Worm (Caenorhabditis elegans) whole organism, L4 larva: Measurements from ENCODE around the gene fubl-1.

ENCODE experiments used
- D1046.2 ChIP-seq: fragments of 200-800 bp; sonication (Bioruptor generic); IDR thresholded peaks from 2 replicates; pipeline ENCODE4 v1.3.6; 2022; ENCODE audit warnings: missing genetic modification characterization, missing compliant biosample characterization
- F10B5.3 ChIP-seq: sonication (generic microtip); optimal IDR thresholded peaks from 2 replicates; lab custom pipeline; 2016; ENCODE audit warnings: mild to moderate bottlenecking, missing genetic modification characterization, missing compliant biosample characterization
- F37D6.2 ChIP-seq: sonication (generic microtip); optimal IDR thresholded peaks from 2 replicates; lab custom pipeline; 2016; ENCODE audit warnings: mild to moderate bottlenecking, missing genetic modification characterization, missing compliant biosample characterization
- F49E8.2 ChIP-seq: sonication (generic microtip); optimal IDR thresholded peaks from 2 replicates; lab custom pipeline; 2016; ENCODE audit warnings: missing compliant biosample characterization, mild to moderate bottlenecking, missing genetic modification characterization, borderline replicate concordance
- Y105C5A.15 ChIP-seq: fragments of 200-800 bp; sonication (Bioruptor generic); IDR thresholded peaks from 2 replicates; pipeline ENCODE4 v1.3.6; 2022; ENCODE audit warnings: missing genetic modification characterization, missing compliant biosample characterization
- ZK337.2 ChIP-seq: fragments of 200-800 bp; sonication (Bioruptor generic); IDR thresholded peaks from 2 replicates; pipeline ENCODE4 v1.3.6; 2022; ENCODE audit warnings: missing genetic modification reagents, missing genetic modification characterization, missing compliant biosample characterization
- aha-1 ChIP-seq: fragments of 150-350 bp; peaks from one replicate; lab custom pipeline; 2014; ENCODE audit warnings: missing biosample characterization, missing genetic modification characterization
- aly-2 ChIP-seq: sonication (generic microtip); optimal IDR thresholded peaks from 2 replicates; lab custom pipeline; 2018; ENCODE audit warnings: missing biosample characterization, missing genetic modification characterization
- ama-1 ChIP-seq: fragments of 150-350 bp; optimal IDR thresholded peaks from 2 replicates; lab custom pipeline; 2014; ENCODE audit warnings: inconsistent platforms, mixed read lengths
- attf-4 ChIP-seq: sonication (generic microtip); optimal IDR thresholded peaks from 3 replicates; lab custom pipeline; 2017; ENCODE audit warnings: missing biosample characterization, missing genetic modification characterization
- ceh-32 ChIP-seq: sonication (generic microtip); optimal IDR thresholded peaks from 2 replicates; lab custom pipeline; 2016; ENCODE audit warnings: mild to moderate bottlenecking, missing genetic modification characterization, missing compliant biosample characterization; ENCODE audit not compliant: poor library complexity
- ctbp-1 ChIP-seq: fragments of 200-800 bp; sonication (Bioruptor generic); IDR thresholded peaks from 2 replicates; pipeline ENCODE4 v1.3.6; 2022; ENCODE audit warnings: missing genetic modification reagents, missing genetic modification characterization, missing compliant biosample characterization
- daf-16 ChIP-seq, 3 experiments: sonication (generic microtip); optimal IDR thresholded peaks; 2 replicates each; lab custom pipeline; 2016 to 2017; ENCODE audit warnings: missing genetic modification characterization in 3 of 3, missing genetic modification reagents in 3 of 3, mild to moderate bottlenecking in 2 of 3, missing compliant biosample characterization in 2 of 3, missing biosample characterization in 1 of 3, moderate library complexity in 1 of 3
- dmd-6 ChIP-seq: fragments of 200-800 bp; sonication (Bioruptor generic); IDR thresholded peaks from 2 replicates; pipeline ENCODE4 v1.3.6; 2022; ENCODE audit warnings: missing genetic modification reagents, missing genetic modification characterization, missing compliant biosample characterization
- dmd-8 ChIP-seq: fragments of 200-800 bp; sonication (Bioruptor generic); IDR thresholded peaks from 2 replicates; pipeline ENCODE4 v1.3.6; 2022; ENCODE audit warnings: missing genetic modification characterization, missing compliant biosample characterization
- dmd-9 ChIP-seq: fragments of 200-800 bp; sonication (Bioruptor generic); IDR thresholded peaks from 2 replicates; pipeline ENCODE4 v1.3.6; 2022; ENCODE audit warnings: missing genetic modification reagents, missing genetic modification characterization, missing compliant biosample characterization
- dve-1 ChIP-seq: sonication (generic microtip); optimal IDR thresholded peaks from 2 replicates; lab custom pipeline; 2017; ENCODE audit warnings: antibody characterized with exemption, mild to moderate bottlenecking, missing genetic modification characterization, missing compliant biosample characterization; ENCODE audit not compliant: insufficient read depth
- egl-27 ChIP-seq: sonication (generic microtip); optimal IDR thresholded peaks from 3 replicates; lab custom pipeline; 2017; ENCODE audit warnings: missing biosample characterization, missing genetic modification reagents, missing genetic modification characterization
- egl-43 ChIP-seq: fragments of 200-800 bp; sonication (Bioruptor generic); IDR thresholded peaks from 2 replicates; pipeline ENCODE4 v1.3.6; 2022; ENCODE audit warnings: missing genetic modification reagents, missing genetic modification characterization, missing compliant biosample characterization
- hmg-1.1 ChIP-seq: fragments of 200-800 bp; sonication (Bioruptor generic); IDR thresholded peaks from 2 replicates; pipeline ENCODE4 v1.3.6; 2022; ENCODE audit warnings: missing genetic modification reagents, missing genetic modification characterization, missing compliant biosample characterization
- jun-1 ChIP-seq: fragments of 150-350 bp; optimal IDR thresholded peaks from 2 replicates; lab custom pipeline; 2014; ENCODE audit warnings: missing biosample characterization, missing genetic modification reagents, missing genetic modification characterization
- lin-38 ChIP-seq: fragments of 200-800 bp; sonication (Bioruptor generic); IDR thresholded peaks from 2 replicates; pipeline ENCODE4 v1.3.6; 2022; ENCODE audit warnings: missing genetic modification reagents, missing genetic modification characterization, missing compliant biosample characterization
- lin-39 ChIP-seq: fragments of 150-350 bp; optimal IDR thresholded peaks from 2 replicates; lab custom pipeline; 2014; ENCODE audit warnings: missing biosample characterization, missing genetic modification reagents, missing genetic modification characterization
- lsy-2 ChIP-seq, 2 experiments: fragments of 150-350 bp in 1 of 2; sonication (generic microtip) in 1 of 2; optimal IDR thresholded peaks; 2 replicates each; lab custom pipeline; 2014 to 2017; ENCODE audit warnings: missing biosample characterization in 2 of 2, missing genetic modification characterization in 2 of 2
- mdl-1 ChIP-seq, 2 experiments: fragments of 150-350 bp in 1 of 2; sonication (generic microtip) in 1 of 2; optimal IDR thresholded peaks; 2 replicates each; lab custom pipeline; 2014 to 2017; ENCODE audit warnings: missing biosample characterization in 2 of 2, missing genetic modification characterization in 2 of 2
- mep-1 ChIP-seq: fragments of 150-350 bp; sonication (generic microtip); optimal IDR thresholded peaks from 3 replicates; lab custom pipeline; 2014; ENCODE audit warnings: missing biosample characterization, missing genetic modification characterization
- mxl-3 ChIP-seq: fragments of 200-800 bp; sonication (Bioruptor generic); optimal IDR thresholded peaks from 2 replicates; lab custom pipeline; 2018; ENCODE audit warnings: mild to moderate bottlenecking, missing genetic modification characterization, missing compliant biosample characterization
- nhr-10 ChIP-seq: fragments of 150-350 bp; optimal IDR thresholded peaks from 2 replicates; lab custom pipeline; 2014; ENCODE audit warnings: missing biosample characterization, missing genetic modification characterization
- nhr-102 ChIP-seq: sonication (generic microtip); optimal IDR thresholded peaks from 2 replicates; lab custom pipeline; 2016; ENCODE audit warnings: mild to moderate bottlenecking, missing genetic modification characterization, moderate library complexity, missing compliant biosample characterization
- nhr-111 ChIP-seq: fragments of 200-800 bp; sonication (Bioruptor generic); optimal IDR thresholded peaks from 2 replicates; lab custom pipeline; 2018; ENCODE audit warnings: mild to moderate bottlenecking, missing genetic modification characterization, missing compliant biosample characterization
- nhr-237 ChIP-seq: sonication (generic microtip); optimal IDR thresholded peaks from 2 replicates; lab custom pipeline; 2017; ENCODE audit warnings: missing biosample characterization, missing genetic modification characterization
- nhr-28 ChIP-seq: fragments of 150-350 bp; optimal IDR thresholded peaks from 2 replicates; lab custom pipeline; 2014; ENCODE audit warnings: missing biosample characterization, missing genetic modification characterization
- nhr-42 ChIP-seq: fragments of 200-800 bp; sonication (Bioruptor generic); IDR thresholded peaks from 2 replicates; pipeline ENCODE4 v1.3.6; 2022; ENCODE audit warnings: missing genetic modification characterization, missing compliant biosample characterization
- nhr-48 ChIP-seq: sonication (generic microtip); optimal IDR thresholded peaks from 2 replicates; lab custom pipeline; 2016; ENCODE audit warnings: mild to moderate bottlenecking, missing genetic modification characterization, missing compliant biosample characterization
- nhr-6 ChIP-seq: fragments of 150-350 bp; optimal IDR thresholded peaks from 2 replicates; lab custom pipeline; 2014; ENCODE audit warnings: missing biosample characterization, missing genetic modification characterization
- pqm-1 ChIP-seq: sonication (generic microtip); optimal IDR thresholded peaks from 2 replicates; lab custom pipeline; 2017; ENCODE audit warnings: missing biosample characterization, missing genetic modification characterization
- saeg-2 ChIP-seq: fragments of 200-800 bp; sonication (Bioruptor generic); IDR thresholded peaks from 2 replicates; pipeline ENCODE4 v1.3.6; 2022; ENCODE audit warnings: missing genetic modification reagents, missing genetic modification characterization, missing compliant biosample characterization
- sdz-12 ChIP-seq: fragments of 200-800 bp; sonication (Bioruptor generic); optimal IDR thresholded peaks from 2 replicates; lab custom pipeline; 2018; ENCODE audit warnings: mild to moderate bottlenecking, missing genetic modification characterization, missing compliant biosample characterization
- set-16 ChIP-seq: fragments of 200-800 bp; sonication (Bioruptor generic); IDR thresholded peaks from 2 replicates; pipeline ENCODE4 v1.3.6; 2022; ENCODE audit warnings: missing genetic modification reagents, missing genetic modification characterization, missing compliant biosample characterization
- snpc-1.2 ChIP-seq: fragments of 200-800 bp; sonication (Bioruptor generic); IDR thresholded peaks from 2 replicates; pipeline ENCODE4 v1.3.6; 2022; ENCODE audit warnings: missing genetic modification reagents, missing genetic modification characterization, missing compliant biosample characterization
- spr-1 ChIP-seq: sonication (generic microtip); optimal IDR thresholded peaks from 2 replicates; lab custom pipeline; 2016; ENCODE audit warnings: mild to moderate bottlenecking, missing genetic modification characterization, missing compliant biosample characterization
- tag-97 ChIP-seq: fragments of 200-800 bp; sonication (Bioruptor generic); IDR thresholded peaks from 2 replicates; pipeline ENCODE4 v1.3.6; 2022; ENCODE audit warnings: missing genetic modification characterization, missing compliant biosample characterization
- tra-1 ChIP-seq: fragments of 200-800 bp; sonication (Bioruptor generic); IDR thresholded peaks from 2 replicates; pipeline ENCODE4 v1.3.6; 2022; ENCODE audit warnings: missing genetic modification reagents, missing genetic modification characterization, missing compliant biosample characterization
- unc-62 ChIP-seq, 3 experiments: fragments of 150-350 bp in 1 of 3; sonication (generic microtip); optimal IDR thresholded peaks in 2 of 3; peaks in 1 of 3; 1 replicate in 1 of 3; 2 replicates in 2 of 3; lab custom pipeline; 2014 to 2017; ENCODE audit warnings: missing biosample characterization in 3 of 3, missing genetic modification characterization in 3 of 3, missing genetic modification reagents in 3 of 3, missing genotype in 1 of 3
- zip-2 ChIP-seq: fragments of 150-350 bp; optimal IDR thresholded peaks from 2 replicates; lab custom pipeline; 2014; ENCODE audit warnings: missing biosample characterization, missing genetic modification characterization

Gene fubl-1

DNA sequence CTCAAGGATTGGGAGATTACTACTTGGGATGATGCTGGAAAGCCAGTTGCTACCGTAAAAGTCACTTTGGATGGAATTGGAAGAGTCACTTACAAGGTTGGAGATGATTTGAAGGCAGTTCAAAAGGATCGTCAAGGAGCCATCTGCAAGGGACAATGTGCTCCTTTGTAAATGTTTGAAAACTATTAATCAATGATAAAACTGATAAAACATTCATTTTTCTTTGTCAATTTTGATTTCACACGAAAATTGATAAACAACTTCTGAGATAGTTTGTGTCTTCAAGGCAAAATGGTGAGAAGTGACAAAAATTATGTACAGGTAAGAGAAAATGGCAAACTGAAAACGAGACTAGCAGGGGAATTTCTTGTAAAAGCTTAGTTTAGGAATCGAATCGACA lies 36.3 kb downstream of the fubl-1 start:
- TF ChIP-seq daf-16 (GFP tag; optimal IDR thresholded peaks at IDR 0.05; lab: Kevin White, UChicago) (no peak), daf-16 (tag; optimal IDR thresholded peaks at IDR 0.05; lab: Kevin White, UChicago) (peak; percentile 62), jun-1 (tag; lab: Kevin White, UChicago) (no peak), nhr-102 (tag; lab: Kevin White, UChicago) (no peak), hmg-1.1 (GFP tag; lab: Robert Waterston, UW) (no peak), F49E8.2 (tag; lab: Kevin White, UChicago) (no peak), nhr-237 (tag; lab: Kevin White, UChicago) (no peak), dmd-6 (GFP tag; lab: Robert Waterston, UW) (no peak), nhr-10 (tag; lab: Kevin White, UChicago) (no peak), ama-1 (peak; percentile 49), D1046.2 (GFP tag; lab: Robert Waterston, UW) (no peak), ZK337.2 (no peak), zip-2 (tag; lab: Kevin White, UChicago) (no peak), aly-2 (tag; lab: Kevin White, UChicago) (no peak), lin-39 (tag; lab: Kevin White, UChicago) (no peak), ceh-32 (tag; lab: Kevin White, UChicago) (no peak)

- TF ChIP-seq nhr-42 (GFP tag; lab: Robert Waterston, UW), result no peak
- TF ChIP-seq hmg-1.1 (GFP tag; lab: Robert Waterston, UW), result no peak
- 0 out of 2 replicates have a peak, but pooled peaks have one; percentile 42 for TF ChIP-seq dmd-9
- no peak for TF ChIP-seq lin-39 (tag; lab: Kevin White, UChicago)
- no peak; the same call in 1 of the 2 replicates for TF ChIP-seq dmd-6 (GFP tag; lab: Robert Waterston, UW)
- TF ChIP-seq attf-4 (tag; lab: Kevin White, UChicago), result no peak
- no peak for TF ChIP-seq ctbp-1 (GFP tag; lab: Robert Waterston, UW)
- TF ChIP-seq nhr-48 (tag; lab: Kevin White, UChicago), result no peak
- TF ChIP-seq dve-1 (tag; lab: Kevin White, UChicago), result peak; percentile 51
- TF ChIP-seq lin-38 (GFP tag; lab: Robert Waterston, UW), result no peak
- no peak for TF ChIP-seq nhr-6 (tag; lab: Kevin White, UChicago)
- no peak for TF ChIP-seq saeg-2 (GFP tag; lab: Robert Waterston, UW)
- TF ChIP-seq mdl-1 (tag; optimal IDR thresholded peaks at IDR 0.05; lab: Kevin White, UChicago), result peak in 1 of 2 experiments; percentile 18
- TF ChIP-seq dmd-8, result no peak
- TF ChIP-seq sdz-12 (GFP tag; lab: Kevin White, UChicago), result no peak
- TF ChIP-seq F10B5.3 (tag; lab: Kevin White, UChicago), result no peak
- no peak for TF ChIP-seq pqm-1 (tag; lab: Kevin White, UChicago)
- TF ChIP-seq spr-1 (tag; lab: Kevin White, UChicago), result no peak
- no peak for TF ChIP-seq nhr-237 (tag; lab: Kevin White, UChicago)
- TF ChIP-seq aly-2 (tag; lab: Kevin White, UChicago), result no peak
- no peak for TF ChIP-seq tra-1 (GFP tag; lab: Robert Waterston, UW)
- no peak for TF ChIP-seq egl-43
- TF ChIP-seq egl-27 (tag; lab: Kevin White, UChicago), result no peak
- no peak for TF ChIP-seq tag-97 (GFP tag; lab: Robert Waterston, UW)
- TF ChIP-seq set-16 (GFP tag; lab: Robert Waterston, UW), result no peak
- TF ChIP-seq nhr-111 (GFP tag; lab: Kevin White, UChicago), result no peak
- no peak for TF ChIP-seq F37D6.2 (tag; lab: Kevin White, UChicago)
- TF ChIP-seq snpc-1.2 (GFP tag; lab: Robert Waterston, UW), result no peak
- TF ChIP-seq Y105C5A.15 (GFP tag; lab: Robert Waterston, UW), result no peak
- TF ChIP-seq aha-1 (tag; lab: Kevin White, UChicago), result peak; percentile 8
- TF ChIP-seq F49E8.2 (tag; lab: Kevin White, UChicago), result no peak
- no peak for TF ChIP-seq daf-16 (GFP tag; optimal IDR thresholded peaks at IDR 0.05; lab: Kevin White, UChicago)
- TF ChIP-seq daf-16 (tag; optimal IDR thresholded peaks at IDR 0.05; lab: Kevin White, UChicago), result no peak
- no peak for TF ChIP-seq mxl-3
- peak in 1 of 2 experiments; percentile 73 for TF ChIP-seq unc-62 (GFP tag; optimal IDR thresholded peaks at IDR 0.05 in 1 of 2; lab: Kevin White, UChicago)
- no peak for TF ChIP-seq unc-62 (tag; optimal IDR thresholded peaks at IDR 0.05; lab: Kevin White, UChicago)
- no peak for TF ChIP-seq mep-1 (tag; lab: Kevin White, UChicago)
- no peak for TF ChIP-seq zip-2 (tag; lab: Kevin White, UChicago)
- peak; percentile 82 for TF ChIP-seq nhr-28
- peak in 1 of 2 experiments; percentile 46 for TF ChIP-seq lsy-2 (tag; optimal IDR thresholded peaks at IDR 0.05; lab: Kevin White, UChicago)
Measured at ce11 chrV:10201913-10202312, 36.8 kb downstream of the fubl-1 start, which contains the start of gene ZK856.7. Gene ZK856.7, plus strand, starts transcription at chrV:10202098.
